Worm (Caenorhabditis elegans) whole organism, L4 larva: ENCODE measurements around the gene K07D4.9.

Experiments used
- ces-1 ChIP-seq: fragments of 150-350 bp; sonication (generic microtip); optimal IDR thresholded peaks from 4 replicates; lab custom pipeline; 2014; ENCODE audit warnings: missing biosample characterization, missing genetic modification reagents, missing genetic modification characterization
- daf-19 ChIP-seq: fragments of 200-800 bp; sonication (Bioruptor generic); conservative IDR thresholded peaks from 2 replicates; pipeline ENCODE4 v1.3.6; 2022; ENCODE audit warnings: missing genetic modification characterization, missing compliant biosample characterization
- gei-8 ChIP-seq: fragments of 200-800 bp; sonication (Bioruptor generic); optimal IDR thresholded peaks from 2 replicates; lab custom pipeline; 2018; ENCODE audit warnings: mild to moderate bottlenecking, missing genetic modification characterization, missing compliant biosample characterization
- mdl-1 ChIP-seq, 2 experiments: fragments of 150-350 bp in 1 of 2; sonication (generic microtip) in 1 of 2; optimal IDR thresholded peaks; 2 replicates each; lab custom pipeline; 2014 to 2017; ENCODE audit warnings: missing biosample characterization in 2 of 2, missing genetic modification characterization in 2 of 2
- nhr-6 ChIP-seq: fragments of 150-350 bp; optimal IDR thresholded peaks from 2 replicates; lab custom pipeline; 2014; ENCODE audit warnings: missing biosample characterization, missing genetic modification characterization

- TF ChIP-seq ces-1, result no peak
- TF ChIP-seq nhr-6 (tag; lab: Kevin White, UChicago), result no peak
- no peak for TF ChIP-seq daf-19
- TF ChIP-seq gei-8, result no peak
- no peak for TF ChIP-seq mdl-1 (tag; optimal IDR thresholded peaks at IDR 0.05; lab: Kevin White, UChicago)
These were observed 3.9 kb downstream of the K07D4.9 start, which contains the start of gene K07D4.4 for ce11 chrII:4032293-4032692.
